Fruit fly (Drosophila melanogaster) whole organism, embryonic: ENCODE measurements around the gene Tcs6.
A peak's percentile ranks its signal among the peaks of the same experiment; 100 is the strongest.

Experiments
- B-H2 ChIP-seq: fragments of 200-800 bp; sonication (Bioruptor generic); optimal IDR thresholded peaks from 2 replicates; lab custom pipeline; 2018; ENCODE audit warnings: missing biosample characterization, mild to moderate bottlenecking, missing genetic modification characterization
- BtbVII ChIP-seq: fragments of 200-800 bp; sonication (Bioruptor generic); optimal IDR thresholded peaks from 3 replicates; lab custom pipeline; 2017; ENCODE audit warnings: missing biosample characterization, mild to moderate bottlenecking, missing genetic modification characterization
- CG1024 ChIP-seq: fragments of 200-800 bp; sonication (Bioruptor generic); IDR thresholded peaks from 2 replicates; pipeline ENCODE4 v1.3.6; 2022; ENCODE audit warnings: missing biosample characterization, missing genetic modification characterization
- CG11456 ChIP-seq: fragments of 200-800 bp; sonication (Bioruptor generic); IDR thresholded peaks from 3 replicates; pipeline ENCODE4 v1.3.6; 2022; ENCODE audit warnings: missing biosample characterization, missing genetic modification characterization
- CG12219 ChIP-seq: fragments of 200-800 bp; sonication (Bioruptor generic); optimal IDR thresholded peaks from 3 replicates; lab custom pipeline; 2018; ENCODE audit warnings: missing biosample characterization, mild to moderate bottlenecking, missing genetic modification characterization
- CG12769 ChIP-seq: fragments of 200-800 bp; sonication (Bioruptor generic); optimal IDR thresholded peaks from 2 replicates; lab custom pipeline; 2019; ENCODE audit warnings: missing biosample characterization, mild to moderate bottlenecking, missing genetic modification characterization, moderate library complexity
- CG15479 ChIP-seq: fragments of 200-800 bp; sonication (Bioruptor generic); optimal IDR thresholded peaks from 3 replicates; lab custom pipeline; 2019; ENCODE audit warnings: missing biosample characterization, mild to moderate bottlenecking, missing genetic modification characterization, moderate library complexity
- CG17186 ChIP-seq: fragments of 200-800 bp; sonication (Bioruptor generic); optimal IDR thresholded peaks from 3 replicates; lab custom pipeline; 2017; ENCODE audit warnings: missing biosample characterization, missing genetic modification reagents, missing genetic modification characterization
- CG17385 ChIP-seq: fragments of 200-800 bp; sonication (Bioruptor generic); optimal IDR thresholded peaks from 3 replicates; lab custom pipeline; 2018; ENCODE audit warnings: missing biosample characterization, mild to moderate bottlenecking, missing genetic modification characterization
- CG2199 ChIP-seq: fragments of 200-800 bp; sonication (Bioruptor generic); IDR thresholded peaks from 3 replicates; pipeline ENCODE4 v1.3.6; 2022; ENCODE audit warnings: missing biosample characterization, missing genetic modification characterization
- CG2889 ChIP-seq: fragments of 200-800 bp; sonication (Bioruptor generic); IDR thresholded peaks from 3 replicates; pipeline ENCODE4 v1.3.6; 2022; ENCODE audit warnings: missing biosample characterization, missing genetic modification characterization
- CG4360 ChIP-seq: fragments of 200-800 bp; sonication (Bioruptor generic); IDR thresholded peaks from 2 replicates; pipeline ENCODE4 v1.3.6; 2022; ENCODE audit warnings: missing biosample characterization, missing genetic modification characterization
- CG7271 ChIP-seq: fragments of 200-800 bp; sonication (Bioruptor generic); optimal IDR thresholded peaks from 2 replicates; lab custom pipeline; 2018; ENCODE audit warnings: missing biosample characterization, mild to moderate bottlenecking, missing genetic modification characterization, moderate library complexity
- CG7745 ChIP-seq: fragments of 200-800 bp; sonication (Bioruptor generic); optimal IDR thresholded peaks from 2 replicates; lab custom pipeline; 2018; ENCODE audit warnings: missing biosample characterization, mild to moderate bottlenecking, missing genetic modification characterization, moderate library complexity
- CG8089 ChIP-seq: fragments of 200-800 bp; sonication (Bioruptor generic); optimal IDR thresholded peaks from 3 replicates; lab custom pipeline; 2016; ENCODE audit warnings: missing biosample characterization, missing genetic modification characterization
- CG8388 ChIP-seq: fragments of 200-800 bp; sonication (Bioruptor generic); optimal IDR thresholded peaks from 2 replicates; lab custom pipeline; 2019; ENCODE audit warnings: missing biosample characterization, mild to moderate bottlenecking, missing genetic modification characterization, moderate library complexity
- CG8944 ChIP-seq: fragments of 200-800 bp; sonication (Bioruptor generic); optimal IDR thresholded peaks from 3 replicates; lab custom pipeline; 2016; ENCODE audit warnings: missing biosample characterization, missing genetic modification characterization
- CHES-1-like ChIP-seq: fragments of 200-800 bp; sonication (Bioruptor generic); optimal IDR thresholded peaks from 2 replicates; lab custom pipeline; 2016; ENCODE audit warnings: missing biosample characterization, missing genetic modification characterization
- Chrac-16 ChIP-seq: fragments of 200-800 bp; sonication (Bioruptor generic); optimal IDR thresholded peaks from 3 replicates; lab custom pipeline; 2016; ENCODE audit warnings: missing biosample characterization, missing genetic modification characterization
- D19B ChIP-seq: fragments of 200-800 bp; sonication (Bioruptor generic); optimal IDR thresholded peaks from 2 replicates; lab custom pipeline; 2017; ENCODE audit warnings: missing biosample characterization, mild to moderate bottlenecking, missing genetic modification characterization
- Deaf1 ChIP-seq: fragments of 200-800 bp; optimal IDR thresholded peaks from 3 replicates; lab custom pipeline; 2019; ENCODE audit warnings: missing biosample characterization, mild to moderate bottlenecking, missing genetic modification characterization, moderate library complexity
- Dfd ChIP-seq, 2 experiments: fragments of >200 bp; optimal IDR thresholded peaks; 2 replicates each; lab custom pipeline; 2017; ENCODE audit warnings: missing biosample characterization in 2 of 2, missing genetic modification characterization in 2 of 2
- Dip3 ChIP-seq: fragments of 200-800 bp; sonication (Bioruptor generic); optimal IDR thresholded peaks from 3 replicates; lab custom pipeline; 2016; ENCODE audit warnings: missing biosample characterization, missing genetic modification characterization
- Ets97D ChIP-seq: fragments of 200-800 bp; sonication (Bioruptor generic); optimal IDR thresholded peaks from 3 replicates; lab custom pipeline; 2016; ENCODE audit warnings: missing biosample characterization, missing genetic modification characterization
- HLH3B ChIP-seq: fragments of 200-800 bp; sonication (Bioruptor generic); IDR thresholded peaks from 2 replicates; pipeline ENCODE4 v1.3.6; 2022; ENCODE audit warnings: missing biosample characterization, missing genetic modification characterization
- Jarid2 ChIP-seq: fragments of 200-800 bp; sonication (Bioruptor generic); optimal IDR thresholded peaks from 3 replicates; lab custom pipeline; 2017; ENCODE audit warnings: mild to moderate bottlenecking, missing biosample characterization, missing genetic modification reagents, missing genetic modification characterization
- Mrtf ChIP-seq: fragments of 200-800 bp; sonication (Bioruptor generic); IDR thresholded peaks from 3 replicates; pipeline ENCODE4 v1.3.6; 2022; ENCODE audit warnings: missing biosample characterization, missing genetic modification characterization
- Neu2 ChIP-seq: fragments of 200-800 bp; sonication (Bioruptor generic); optimal IDR thresholded peaks from 3 replicates; lab custom pipeline; 2016; ENCODE audit warnings: missing biosample characterization, missing genetic modification characterization, borderline replicate concordance
- Ravus ChIP-seq: fragments of 200-800 bp; sonication (Bioruptor generic); IDR thresholded peaks from 2 replicates; pipeline ENCODE4 v1.3.6; 2022; ENCODE audit warnings: missing biosample characterization, missing genetic modification characterization
- Sin3A ChIP-seq: fragments of >200 bp; optimal IDR thresholded peaks from 2 replicates; lab custom pipeline; 2018
- Trl ChIP-seq, 3 experiments: fragments of >200 bp in 2 of 3; fragments of 200-800 bp in 1 of 3; sonication (Bioruptor generic) in 1 of 3; optimal IDR thresholded peaks; 2 replicates in 1 of 3; 3 replicates in 2 of 3; lab custom pipeline; 2016 to 2017; ENCODE audit warnings: missing biosample characterization in 1 of 3, missing genetic modification characterization in 1 of 3
- az2 ChIP-seq: fragments of 200-800 bp; sonication (Bioruptor generic); optimal IDR thresholded peaks from 3 replicates; lab custom pipeline; 2016; ENCODE audit warnings: missing biosample characterization, missing genetic modification characterization
- corto ChIP-seq: fragments of 200-800 bp; sonication (Bioruptor generic); optimal IDR thresholded peaks from 2 replicates; lab custom pipeline; 2016; ENCODE audit warnings: missing biosample characterization, mild to moderate bottlenecking, missing genetic modification characterization, moderate library complexity
- dati ChIP-seq: fragments of 200-800 bp; sonication (Bioruptor generic); IDR thresholded peaks from 2 replicates; pipeline ENCODE4 v1.3.6; 2022; ENCODE audit warnings: missing biosample characterization, missing genetic modification characterization
- ewg ChIP-seq: fragments of 200-800 bp; sonication (Bioruptor generic); optimal IDR thresholded peaks from 3 replicates; lab custom pipeline; 2017; ENCODE audit warnings: mild to moderate bottlenecking, missing biosample characterization, missing genetic modification reagents, missing genetic modification characterization
- eyg ChIP-seq: fragments of 200-800 bp; sonication (Bioruptor generic); optimal IDR thresholded peaks from 3 replicates; lab custom pipeline; 2016; ENCODE audit warnings: missing biosample characterization, missing genetic modification characterization
- fd96Cb ChIP-seq: fragments of 200-800 bp; sonication (Bioruptor generic); optimal IDR thresholded peaks from 2 replicates; lab custom pipeline; 2018; ENCODE audit warnings: missing biosample characterization, mild to moderate bottlenecking, missing genetic modification characterization, moderate library complexity
- gcm ChIP-seq: fragments of 200-800 bp; sonication (Bioruptor generic); optimal IDR thresholded peaks from 2 replicates; lab custom pipeline; 2019; ENCODE audit warnings: missing biosample characterization, mild to moderate bottlenecking, missing genetic modification characterization, moderate library complexity
- h ChIP-seq: fragments of >200 bp; optimal IDR thresholded peaks from 2 replicates; lab custom pipeline; 2017
- jumu ChIP-seq: fragments of 200-800 bp; sonication (Bioruptor generic); optimal IDR thresholded peaks from 3 replicates; lab custom pipeline; 2016; ENCODE audit warnings: missing biosample characterization, missing genetic modification characterization
- kah ChIP-seq: fragments of 200-800 bp; sonication (Bioruptor generic); optimal IDR thresholded peaks from 2 replicates; lab custom pipeline; 2018; ENCODE audit warnings: missing biosample characterization, mild to moderate bottlenecking, missing genetic modification characterization
- ken ChIP-seq: fragments of 200-800 bp; sonication (Bioruptor generic); IDR thresholded peaks from 3 replicates; pipeline ENCODE4 v1.3.6; 2022; ENCODE audit warnings: missing biosample characterization, missing genetic modification characterization
- lola ChIP-seq, 3 experiments: fragments of >200 bp in 2 of 3; fragments of 200-800 bp in 1 of 3; sonication (Bioruptor generic) in 1 of 3; optimal IDR thresholded peaks; 2 replicates each; lab custom pipeline; 2017 to 2019; ENCODE audit warnings: missing biosample characterization in 3 of 3, missing genetic modification characterization in 3 of 3, mild to moderate bottlenecking in 1 of 3, moderate library complexity in 1 of 3
- odd ChIP-seq: fragments of 200-800 bp; sonication (Bioruptor generic); optimal IDR thresholded peaks from 2 replicates; lab custom pipeline; 2017; ENCODE audit warnings: missing biosample characterization, mild to moderate bottlenecking, missing genetic modification characterization
- pb ChIP-seq: fragments of 200-800 bp; sonication (Bioruptor generic); optimal IDR thresholded peaks from 3 replicates; lab custom pipeline; 2016; ENCODE audit warnings: missing biosample characterization, missing genetic modification characterization
- pzg ChIP-seq: fragments of 200-800 bp; sonication (Bioruptor generic); optimal IDR thresholded peaks from 3 replicates; lab custom pipeline; 2018; ENCODE audit warnings: missing biosample characterization, mild to moderate bottlenecking, missing genetic modification characterization, moderate library complexity
- ranshi ChIP-seq: fragments of 200-800 bp; sonication (Bioruptor generic); IDR thresholded peaks from 2 replicates; pipeline ENCODE4 v1.3.6; 2022; ENCODE audit warnings: missing biosample characterization, missing genetic modification characterization
- sc ChIP-seq, 3 experiments: fragments of >200 bp in 2 of 3; fragments of 200-800 bp in 1 of 3; sonication (Bioruptor generic) in 1 of 3; optimal IDR thresholded peaks; 2 replicates in 2 of 3; 3 replicates in 1 of 3; lab custom pipeline; 2017; ENCODE audit warnings: mild to moderate bottlenecking in 1 of 3, missing biosample characterization in 1 of 3, missing genetic modification characterization in 1 of 3, missing genetic modification reagents in 1 of 3
- sqz ChIP-seq: fragments of 200-800 bp; sonication (Bioruptor generic); optimal IDR thresholded peaks from 3 replicates; lab custom pipeline; 2018; ENCODE audit warnings: missing biosample characterization, mild to moderate bottlenecking, missing genetic modification characterization
- sr ChIP-seq: fragments of 200-800 bp; sonication (Bioruptor generic); IDR thresholded peaks from 3 replicates; pipeline ENCODE4 v1.3.6; 2022; ENCODE audit warnings: missing biosample characterization, missing genetic modification characterization
- zen ChIP-seq: fragments of 200-800 bp; sonication (Bioruptor generic); optimal IDR thresholded peaks from 3 replicates; lab custom pipeline; 2018; ENCODE audit warnings: missing biosample characterization, mild to moderate bottlenecking, missing genetic modification characterization, moderate library complexity

Tcs6 gene

dm6 chr3R:26030562-26030961, 27.5 kb downstream of the Tcs6 start (continued):
- no peak for TF ChIP-seq Dip3
- no peak for TF ChIP-seq pb (GFP tag; lab: Kevin White, UChicago)
- no peak for TF ChIP-seq D19B
- peak; percentile 93 for TF ChIP-seq CG15479
- TF ChIP-seq Trl (optimal IDR thresholded peaks at IDR 0.05; lab: Kevin White, UChicago), result no peak
- no peak for TF ChIP-seq Trl (GFP tag; optimal IDR thresholded peaks at IDR 0.05; lab: Kevin White, UChicago)
- TF ChIP-seq ranshi (GFP tag; lab: Robert Waterston, UW), result no peak
- TF ChIP-seq CG17186, result no peak
- TF ChIP-seq CG12769 (tag; lab: Kevin White, UChicago), result no peak
- TF ChIP-seq Ravus, result no peak
- TF ChIP-seq ken (GFP tag; lab: Robert Waterston, UW), result no peak
- no peak for TF ChIP-seq CG1024 (GFP tag; lab: Robert Waterston, UW)
- TF ChIP-seq kah, result peak; percentile 64
- no peak for TF ChIP-seq B-H2 (GFP tag; lab: Kevin White, UChicago)
- no peak for TF ChIP-seq pzg (GFP tag; lab: Kevin White, UChicago)
- TF ChIP-seq CG7745 (tag; lab: Kevin White, UChicago), result no peak
- TF ChIP-seq lola (GFP tag; optimal IDR thresholded peaks at IDR 0.05; lab: Kevin White, UChicago), result no peak
- no peak for TF ChIP-seq CG8944 (GFP tag; lab: Kevin White, UChicago)
- TF ChIP-seq CG8089 (GFP tag; lab: Kevin White, UChicago), result no peak
- TF ChIP-seq CG11456 (GFP tag; lab: Robert Waterston, UW), result no peak
- TF ChIP-seq CG8388 (GFP tag; lab: Kevin White, UChicago), result no peak
- TF ChIP-seq eyg (GFP tag; lab: Kevin White, UChicago), result no peak
- no peak for TF ChIP-seq CG2889 (GFP tag; lab: Robert Waterston, UW)
- no peak for TF ChIP-seq sqz
- 0 out of 2 replicates have a peak, but pooled peaks have one; percentile 46 for TF ChIP-seq CG4360 (GFP tag; lab: Robert Waterston, UW)
- peak; percentile 97 for TF ChIP-seq zen (tag; lab: Kevin White, UChicago)
- TF ChIP-seq CHES-1-like, result no peak
- no peak for TF ChIP-seq corto (GFP tag; lab: Kevin White, UChicago)
- peak; percentile 57; the same call in 1 of the 3 replicates for TF ChIP-seq CG2199 (GFP tag; lab: Robert Waterston, UW)
- TF ChIP-seq BtbVII, result no peak
- TF ChIP-seq Ets97D (GFP tag; lab: Kevin White, UChicago), result no peak
- TF ChIP-seq Mrtf (GFP tag; lab: Robert Waterston, UW), result no peak
- TF ChIP-seq Neu2, result no peak
- no peak for TF ChIP-seq Chrac-16 (GFP tag; lab: Kevin White, UChicago)
- no peak for TF ChIP-seq CG7271
- TF ChIP-seq CG12219 (GFP tag; lab: Kevin White, UChicago), result no peak
- no peak for TF ChIP-seq ewg (GFP tag; lab: Kevin White, UChicago)
- peak; percentile 64 for TF ChIP-seq odd (GFP tag; lab: Kevin White, UChicago)
- no peak for TF ChIP-seq fd96Cb
- no peak for TF ChIP-seq dati (GFP tag; lab: Robert Waterston, UW)
- TF ChIP-seq HLH3B (GFP tag; lab: Robert Waterston, UW), result no peak
- TF ChIP-seq sc (optimal IDR thresholded peaks at IDR 0.05; lab: Kevin White, UChicago), result peak in 1 of 2 experiments; percentile 100
- no peak for TF ChIP-seq sc (GFP tag; optimal IDR thresholded peaks at IDR 0.05; lab: Kevin White, UChicago)
- TF ChIP-seq Jarid2 (GFP tag; lab: Kevin White, UChicago), result no peak
- no peak for TF ChIP-seq CG17385 (GFP tag; lab: Kevin White, UChicago)
- no peak for TF ChIP-seq h (lab: Kevin White, UChicago)
- TF ChIP-seq Dfd (GFP tag; optimal IDR thresholded peaks at IDR 0.05; lab: Kevin White, UChicago), result no peak
- TF ChIP-seq sr (GFP tag; lab: Robert Waterston, UW), result 0 out of 3 replicates have a peak, but pooled peaks have one; percentile 33
- TF ChIP-seq az2, result no peak
- no peak for TF ChIP-seq jumu
- TF ChIP-seq gcm (GFP tag; lab: Kevin White, UChicago), result peak; percentile 21
- TF ChIP-seq Deaf1, result peak; percentile 37
- no peak for TF ChIP-seq Sin3A (lab: Kevin White, UChicago)
